Worm (Caenorhabditis elegans) whole organism, mixed stage, embryonic: ENCODE results near the gene btb-9.

ENCODE experiments used
- M03D4.4 ChIP-seq: sonication (generic microtip); optimal IDR thresholded peaks from 2 replicates; lab custom pipeline; 2017; ENCODE audit warnings: mild to moderate bottlenecking, missing genetic modification characterization, missing compliant biosample characterization
- bed-3 ChIP-seq: fragments of 200-800 bp; sonication (Bioruptor generic); optimal IDR thresholded peaks from 3 replicates; lab custom pipeline; 2018; ENCODE audit warnings: mild to moderate bottlenecking, missing genetic modification characterization, moderate library complexity, missing compliant biosample characterization
- blmp-1 ChIP-seq: fragments of 150-350 bp; optimal IDR thresholded peaks from 2 replicates; lab custom pipeline; 2014; ENCODE audit warnings: missing biosample characterization, missing genetic modification characterization
- ceh-39 ChIP-seq: fragments of 150-350 bp; optimal IDR thresholded peaks from 2 replicates; lab custom pipeline; 2014; ENCODE audit warnings: missing biosample characterization, missing genetic modification characterization
- ceh-43 ChIP-seq: fragments of 200-800 bp; sonication (Bioruptor generic); optimal IDR thresholded peaks from 2 replicates; lab custom pipeline; 2018; ENCODE audit warnings: mild to moderate bottlenecking, missing genetic modification characterization, moderate library complexity, missing compliant biosample characterization
- ces-1 ChIP-seq: fragments of 150-350 bp; optimal IDR thresholded peaks from 2 replicates; lab custom pipeline; 2014; ENCODE audit warnings: missing biosample characterization, missing genetic modification reagents, missing genetic modification characterization
- cnd-1 ChIP-seq: fragments of 200-800 bp; sonication (Bioruptor generic); optimal IDR thresholded peaks from 2 replicates; lab custom pipeline; 2018; ENCODE audit warnings: mild to moderate bottlenecking, missing genetic modification characterization, missing compliant biosample characterization
- drap-1 ChIP-seq: fragments of 200-800 bp; sonication (Bioruptor generic); optimal IDR thresholded peaks from 3 replicates; lab custom pipeline; 2018; ENCODE audit warnings: mild to moderate bottlenecking, missing genetic modification characterization, missing compliant biosample characterization
- elt-3 ChIP-seq: fragments of 150-350 bp; optimal IDR thresholded peaks from 2 replicates; lab custom pipeline; 2014; ENCODE audit warnings: missing biosample characterization, missing genetic modification characterization
- flh-1 ChIP-seq: fragments of 200-800 bp; sonication (Bioruptor generic); optimal IDR thresholded peaks from 2 replicates; lab custom pipeline; 2018; ENCODE audit warnings: mild to moderate bottlenecking, missing genetic modification characterization, moderate library complexity, missing compliant biosample characterization
- ham-2 ChIP-seq: fragments of 200-800 bp; sonication (Bioruptor generic); optimal IDR thresholded peaks from 2 replicates; lab custom pipeline; 2018; ENCODE audit warnings: mild to moderate bottlenecking, missing genetic modification characterization, missing compliant biosample characterization
- hlh-1 ChIP-seq: fragments of 150-350 bp; optimal IDR thresholded peaks from 2 replicates; lab custom pipeline; 2014; ENCODE audit warnings: missing biosample characterization, missing genetic modification reagents, missing genetic modification characterization
- lin-32 ChIP-seq: fragments of 200-800 bp; sonication (Bioruptor generic); optimal IDR thresholded peaks from 2 replicates; lab custom pipeline; 2018; ENCODE audit warnings: mild to moderate bottlenecking, missing genetic modification characterization, missing compliant biosample characterization
- lsy-2 ChIP-seq: fragments of 150-350 bp; optimal IDR thresholded peaks from 2 replicates; lab custom pipeline; 2014; ENCODE audit warnings: missing biosample characterization, missing genetic modification characterization
- mab-5 ChIP-seq: fragments of 150-350 bp; optimal IDR thresholded peaks from 2 replicates; lab custom pipeline; 2014; ENCODE audit warnings: missing biosample characterization, missing genetic modification characterization
- mep-1 ChIP-seq: fragments of 150-350 bp; optimal IDR thresholded peaks from 2 replicates; lab custom pipeline; 2017; ENCODE audit warnings: missing biosample characterization, missing genetic modification reagents, missing genetic modification characterization, inconsistent platforms
- mls-2 ChIP-seq: sonication (generic microtip); optimal IDR thresholded peaks from 2 replicates; lab custom pipeline; 2016; ENCODE audit warnings: mild to moderate bottlenecking, missing genetic modification characterization, moderate library complexity, missing compliant biosample characterization
- nhr-12 ChIP-seq: fragments of 150-350 bp; optimal IDR thresholded peaks from 2 replicates; lab custom pipeline; 2014; ENCODE audit warnings: missing biosample characterization, missing genetic modification characterization
- nhr-2 ChIP-seq: fragments of 150-350 bp; optimal IDR thresholded peaks from 2 replicates; lab custom pipeline; 2014; ENCODE audit warnings: missing biosample characterization, missing genetic modification characterization
- nhr-237 ChIP-seq: fragments of 150-350 bp; optimal IDR thresholded peaks from 2 replicates; lab custom pipeline; 2014; ENCODE audit warnings: missing biosample characterization, missing genetic modification characterization
- nhr-28 ChIP-seq: fragments of 150-350 bp; optimal IDR thresholded peaks from 2 replicates; lab custom pipeline; 2014; ENCODE audit warnings: missing biosample characterization, missing genetic modification characterization
- pha-4 ChIP-seq: fragments of 150-350 bp; optimal IDR thresholded peaks from 2 replicates; lab custom pipeline; 2018; ENCODE audit warnings: missing biosample characterization, missing genetic modification reagents, missing genetic modification characterization
- sem-2 ChIP-seq: fragments of 200-800 bp; sonication (Bioruptor generic); optimal IDR thresholded peaks from 2 replicates; lab custom pipeline; 2018; ENCODE audit warnings: mild to moderate bottlenecking, missing genetic modification characterization, missing compliant biosample characterization
- snpc-4 ChIP-seq: fragments of 150-350 bp; optimal IDR thresholded peaks from 2 replicates; lab custom pipeline; 2014; ENCODE audit warnings: missing biosample characterization, missing genetic modification characterization
- tbx-8 ChIP-seq: fragments of 200-800 bp; sonication (Bioruptor generic); optimal IDR thresholded peaks from 2 replicates; lab custom pipeline; 2018; ENCODE audit warnings: mild to moderate bottlenecking, missing genetic modification characterization, moderate library complexity, missing compliant biosample characterization
- unc-120 ChIP-seq: sonication (generic microtip); optimal IDR thresholded peaks from 2 replicates; lab custom pipeline; 2017; ENCODE audit warnings: missing genetic modification characterization, missing compliant biosample characterization; ENCODE audit not compliant: poor library complexity, severe bottlenecking
- unc-39 ChIP-seq: fragments of 150-350 bp; optimal IDR thresholded peaks from 2 replicates; lab custom pipeline; 2014; ENCODE audit warnings: missing biosample characterization, missing genetic modification characterization
- unc-62 ChIP-seq: fragments of 150-350 bp; optimal IDR thresholded peaks from 2 replicates; lab custom pipeline; 2014; ENCODE audit warnings: missing biosample characterization, missing genetic modification reagents, missing genetic modification characterization
- zip-8 ChIP-seq: fragments of 150-350 bp; optimal IDR thresholded peaks from 2 replicates; lab custom pipeline; 2014; ENCODE audit warnings: missing biosample characterization, missing genetic modification characterization
- ztf-11 ChIP-seq: fragments of 150-350 bp; optimal IDR thresholded peaks from 2 replicates; lab custom pipeline; 2014; ENCODE audit warnings: missing biosample characterization, missing genetic modification characterization

The btb-9 gene

DNA sequence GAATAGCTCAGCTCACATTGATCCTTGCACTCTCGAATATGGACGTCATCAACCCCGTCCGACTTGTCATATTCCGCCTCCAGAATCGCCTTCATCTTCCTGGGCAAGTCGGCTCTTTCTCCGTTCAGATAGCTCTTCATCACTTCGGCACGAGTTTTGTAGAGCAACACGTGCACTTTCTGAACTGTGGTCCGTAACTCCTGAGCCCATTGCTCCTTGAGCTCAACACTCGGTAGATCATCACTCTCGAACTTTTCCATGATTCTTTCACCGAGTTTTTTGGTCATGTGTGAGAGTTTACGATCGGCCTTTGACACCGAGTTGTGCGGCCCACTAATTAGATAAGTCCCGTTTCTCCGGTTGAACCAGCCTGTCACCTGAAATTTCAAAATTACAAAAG, 6.8 kb downstream of the btb-9 start:
- TF ChIP-seq pha-4 (tag; lab: Kevin White, UChicago): no peak

DNA sequence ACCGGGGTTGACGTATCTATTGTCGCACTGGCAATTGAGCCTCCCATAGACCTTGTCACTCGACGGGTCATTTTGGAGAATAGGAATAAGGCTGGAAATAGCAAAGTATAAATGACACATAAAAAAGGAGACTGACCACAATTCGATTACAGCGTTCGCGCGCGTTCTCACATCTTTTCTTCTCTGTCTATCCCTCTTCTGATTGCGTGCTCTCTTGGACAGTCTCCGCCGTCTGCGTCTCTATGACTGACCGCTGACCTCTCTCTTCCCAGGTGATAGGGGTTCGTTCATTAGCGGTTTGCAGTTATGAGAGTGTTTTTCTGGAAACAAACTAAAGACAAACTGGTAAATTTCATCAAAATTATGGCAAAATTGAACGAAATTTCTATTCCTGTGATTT, 8.0 kb downstream of the btb-9 start, which contains the start of gene ceh-83:
ceh-83 (minus strand) TSS at position 181 of the 400 bp plus-strand sequence.
- TF ChIP-seq drap-1 (GFP tag; lab: Kevin White, UChicago) (no peak), snpc-4 (tag; lab: Kevin White, UChicago) (no peak), unc-39 (no peak)
- TF ChIP-seq, all 35 proteins: peak for 0

DNA sequence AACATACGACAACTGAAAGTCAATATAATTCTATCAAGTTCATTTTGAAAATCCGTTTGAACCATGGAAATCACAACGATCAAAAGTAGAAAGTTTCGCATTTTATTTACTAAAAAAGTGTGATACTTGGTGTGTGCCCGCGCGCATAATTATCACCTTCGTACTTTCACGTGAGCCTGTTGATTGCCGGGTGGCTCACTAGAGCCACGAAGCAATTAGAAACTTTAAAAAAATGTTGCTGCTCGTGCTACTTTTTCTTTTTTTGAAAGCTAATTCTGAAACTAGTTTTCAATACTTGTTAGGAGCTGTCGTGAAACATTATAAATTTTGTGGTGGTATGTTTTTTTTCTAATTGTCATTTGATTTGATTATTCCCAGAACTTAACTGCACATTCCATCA, 10.5 kb downstream of the btb-9 start, which contains the start of the genes irld-9 and irld-33:
irld-9 (minus strand) TSS at position 101 of the 400 bp plus-strand sequence.
irld-33 (plus strand) TSS at position 209 of the 400 bp plus-strand sequence.
- TF ChIP-seq mab-5 (tag; lab: Kevin White, UChicago): no peak
- TF ChIP-seq sem-2 (GFP tag; lab: Kevin White, UChicago): no peak
- no peak for TF ChIP-seq hlh-1 (tag; lab: Kevin White, UChicago)
- no peak for TF ChIP-seq nhr-2 (tag; lab: Kevin White, UChicago)

DNA sequence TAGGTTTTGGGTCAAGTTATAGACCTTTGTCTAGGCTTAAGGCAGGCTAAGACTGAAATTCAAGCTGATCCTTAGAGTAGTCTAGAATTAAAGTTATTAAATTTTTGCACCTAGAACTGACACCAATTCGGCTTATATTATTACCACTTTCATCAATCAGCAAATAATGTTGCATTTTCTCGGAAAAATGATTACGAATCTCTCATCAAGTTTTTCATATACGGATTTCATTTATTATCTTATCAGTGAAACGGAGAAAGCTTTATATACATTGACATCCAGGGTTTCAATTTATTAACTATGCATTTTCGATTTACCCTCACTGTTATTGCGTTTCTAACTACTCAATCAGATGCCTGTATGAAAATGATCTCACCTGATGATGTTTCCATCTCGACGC, 12.9 kb downstream of the btb-9 start, which contains the start of gene K07G6.1:
K07G6.1 (plus strand) TSS at position 301 of the 400 bp plus-strand sequence.
- TF ChIP-seq lin-32 (GFP tag; lab: Kevin White, UChicago) (no peak), unc-120 (tag; lab: Kevin White, UChicago) (no peak), mab-5 (tag; lab: Kevin White, UChicago) (no peak), bed-3 (GFP tag; lab: Kevin White, UChicago) (no peak), nhr-28 (tag; lab: Kevin White, UChicago) (no peak), ceh-43 (no peak), ztf-11 (tag; lab: Kevin White, UChicago) (no peak), blmp-1 (tag; lab: Kevin White, UChicago) (no peak), mls-2 (tag; lab: Kevin White, UChicago) (no peak), cnd-1 (tag; lab: Kevin White, UChicago) (no peak), hlh-1 (tag; lab: Kevin White, UChicago) (no peak), nhr-237 (tag; lab: Kevin White, UChicago) (no peak), elt-3 (no peak), zip-8 (tag; lab: Kevin White, UChicago) (no peak), snpc-4 (tag; lab: Kevin White, UChicago) (no peak), sem-2 (GFP tag; lab: Kevin White, UChicago) (no peak), ces-1 (GFP tag; lab: Kevin White, UChicago) (no peak), ham-2 (GFP tag; lab: Kevin White, UChicago) (no peak), lsy-2 (tag; lab: Kevin White, UChicago) (no peak), nhr-12 (tag; lab: Kevin White, UChicago) (no peak)

DNA sequence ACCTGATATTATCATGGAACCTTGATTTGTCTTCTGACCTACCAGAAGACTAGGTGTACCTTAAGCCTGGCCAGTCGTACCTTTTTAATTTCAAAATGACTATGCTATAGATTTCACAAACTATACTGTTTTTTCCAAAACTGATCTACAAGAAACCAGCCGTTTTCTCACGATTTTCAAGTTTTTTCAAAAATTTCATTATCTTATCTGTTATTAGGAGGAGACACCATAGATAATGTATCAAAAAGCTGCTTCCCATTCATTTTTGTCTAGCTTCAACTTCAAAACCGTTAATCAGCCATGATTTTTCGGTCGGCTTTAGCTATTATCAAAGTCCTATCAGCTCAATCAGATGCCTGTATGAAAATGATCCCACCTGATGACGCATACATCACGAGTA, 14.2 kb downstream of the btb-9 start, which contains the start of gene F36H5.12:
F36H5.12 (plus strand) TSS at position 301 of the 400 bp plus-strand sequence.
- no peak for TF ChIP-seq ceh-39 (tag; lab: Kevin White, UChicago)
- TF ChIP-seq elt-3: no peak
- no peak for TF ChIP-seq cnd-1 (tag; lab: Kevin White, UChicago)
- TF ChIP-seq zip-8 (tag; lab: Kevin White, UChicago): no peak
- no peak for TF ChIP-seq mep-1
- no peak for TF ChIP-seq bed-3 (GFP tag; lab: Kevin White, UChicago)
- no peak for TF ChIP-seq M03D4.4 (tag; lab: Kevin White, UChicago)
- no peak for TF ChIP-seq nhr-12 (tag; lab: Kevin White, UChicago)
- no peak for TF ChIP-seq unc-120 (tag; lab: Kevin White, UChicago)
- TF ChIP-seq flh-1 (GFP tag; lab: Kevin White, UChicago): no peak
- no peak for TF ChIP-seq sem-2 (GFP tag; lab: Kevin White, UChicago)
- no peak for TF ChIP-seq unc-62 (GFP tag; lab: Kevin White, UChicago)
- no peak for TF ChIP-seq tbx-8 (GFP tag; lab: Kevin White, UChicago)
- TF ChIP-seq ham-2 (GFP tag; lab: Kevin White, UChicago): no peak
- TF ChIP-seq lsy-2 (tag; lab: Kevin White, UChicago): no peak
- TF ChIP-seq nhr-237 (tag; lab: Kevin White, UChicago): no peak
